Worm (Caenorhabditis elegans): ENCODE results near the gene pcca-1.
"Not testable (repeated sequence)": the region's sequence is repeated elsewhere in the genome, so short reads cannot be mapped to it uniquely, and the experiment has no call there.

The pcca-1 gene

ce11 chrX:7665401-7665800, 4.6 kb upstream of the pcca-1 start:
- no peak for TF ChIP-seq unc-62 (GFP tag; optimal IDR thresholded peaks at IDR 0.05)

ce11 chrX:7664819-7665218, 4.0 kb upstream of the pcca-1 start, which contains the start of gene dhs-29:
Gene dhs-29, minus strand, starts transcription at chrX:7664919.
- TF ChIP-seq unc-62 (GFP tag; optimal IDR thresholded peaks at IDR 0.05), result not testable (repeated sequence)

ce11 chrX:7664419-7664818, 3.6 kb upstream of the pcca-1 start:
- no peak for TF ChIP-seq unc-62 (GFP tag; optimal IDR thresholded peaks at IDR 0.05)

DNA sequence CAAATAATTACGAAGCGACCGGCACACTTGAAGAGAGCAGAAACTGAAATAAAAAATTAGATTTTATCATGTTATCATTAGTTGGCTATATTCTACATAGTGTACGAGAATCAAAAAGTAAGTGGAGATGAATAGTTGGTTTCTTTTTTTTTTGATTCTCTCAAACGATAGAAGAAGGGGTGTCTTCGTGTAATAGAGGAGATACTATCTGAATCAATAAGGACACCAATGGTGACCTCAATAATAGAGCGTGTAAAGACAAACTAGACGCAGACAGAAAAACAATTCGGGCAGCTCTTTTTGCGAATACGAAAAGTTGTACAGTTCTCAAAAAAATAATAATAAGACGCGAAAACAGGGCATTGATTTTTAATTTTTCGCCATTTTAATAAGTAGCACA, 1.7 kb upstream of the pcca-1 start:
- TF ChIP-seq unc-62 (GFP tag; optimal IDR thresholded peaks at IDR 0.05), result no peak

DNA sequence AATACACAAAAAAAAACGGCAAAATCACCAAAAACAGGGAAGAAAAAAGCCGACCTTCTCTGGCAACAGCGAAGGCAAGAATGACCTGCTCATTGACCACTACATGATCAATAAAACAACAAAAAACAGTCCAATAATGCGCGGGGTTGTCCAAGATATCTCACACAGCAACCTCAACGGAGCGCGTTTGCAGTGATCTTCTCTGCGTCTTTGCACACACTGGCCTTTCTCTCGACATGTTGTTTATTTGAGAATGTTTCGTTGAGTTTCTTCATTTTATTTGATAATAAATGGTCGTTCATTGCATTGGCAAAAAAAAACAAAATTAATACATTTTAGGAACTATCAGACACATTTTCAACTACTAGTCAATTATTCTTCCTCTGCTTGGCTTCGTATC, 842 bp upstream of the pcca-1 start:
- no peak for TF ChIP-seq unc-62 (GFP tag; optimal IDR thresholded peaks at IDR 0.05)

ce11 chrX:7659591-7660433, 974 bp downstream of the pcca-1 start:
- TF ChIP-seq unc-62 (GFP tag; optimal IDR thresholded peaks at IDR 0.05), result no peak

- no peak for TF ChIP-seq unc-62 (GFP tag; optimal IDR thresholded peaks at IDR 0.05)
Observed at ce11 chrX:7656875-7657274, 3.9 kb downstream of the pcca-1 start, which contains the start of gene F27D9.12. Gene F27D9.12, minus strand, starts transcription at chrX:7656975.

DNA sequence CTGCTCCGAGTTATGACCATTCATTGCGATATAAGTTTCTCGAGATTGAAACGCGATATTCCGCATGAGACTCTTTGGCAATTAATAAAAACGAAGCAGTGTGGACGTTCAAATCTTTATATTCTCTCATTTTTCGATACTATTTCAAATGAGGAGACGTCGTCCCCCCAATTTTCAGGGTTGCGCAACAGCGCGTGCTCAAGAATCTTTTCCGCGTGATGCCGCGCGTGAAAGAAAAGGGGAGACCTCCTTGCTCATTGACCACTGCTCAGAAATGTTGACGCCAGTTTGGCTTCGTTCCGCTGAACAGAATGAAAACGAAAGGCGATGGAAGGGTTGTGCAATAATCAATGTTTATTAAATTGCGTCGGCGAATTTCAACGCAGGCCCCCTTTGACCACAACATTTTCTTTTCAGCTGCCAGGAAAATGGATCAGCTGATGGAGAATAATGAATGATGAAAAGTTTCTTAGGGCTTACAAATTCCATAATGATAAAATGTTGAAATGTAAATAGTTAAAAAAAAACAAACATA, 5.2 kb downstream of the pcca-1 start:
- no peak for TF ChIP-seq unc-62 (GFP tag; optimal IDR thresholded peaks at IDR 0.05)

- TF ChIP-seq unc-62 (GFP tag; optimal IDR thresholded peaks at IDR 0.05), result no peak
Observed at ce11 chrX:7653708-7654390, 6.9 kb downstream of the pcca-1 start.

- no peak for TF ChIP-seq unc-62 (GFP tag; optimal IDR thresholded peaks at IDR 0.05)
Observed at ce11 chrX:7652308-7652707, 8.5 kb downstream of the pcca-1 start.

- no peak for TF ChIP-seq unc-62 (GFP tag; optimal IDR thresholded peaks at IDR 0.05)
Observed at ce11 chrX:7651219-7651958, 9.4 kb downstream of the pcca-1 start.

- TF ChIP-seq unc-62 (GFP tag; optimal IDR thresholded peaks at IDR 0.05), result no peak
Observed at ce11 chrX:7645313-7645712, 15.5 kb downstream of the pcca-1 start, which contains the start of gene F26A10.2. Gene F26A10.2, minus strand, starts transcription at chrX:7645413.

- no peak for TF ChIP-seq unc-62 (GFP tag; optimal IDR thresholded peaks at IDR 0.05)
Observed at ce11 chrX:7640811-7641210, 20.0 kb downstream of the pcca-1 start.

DNA sequence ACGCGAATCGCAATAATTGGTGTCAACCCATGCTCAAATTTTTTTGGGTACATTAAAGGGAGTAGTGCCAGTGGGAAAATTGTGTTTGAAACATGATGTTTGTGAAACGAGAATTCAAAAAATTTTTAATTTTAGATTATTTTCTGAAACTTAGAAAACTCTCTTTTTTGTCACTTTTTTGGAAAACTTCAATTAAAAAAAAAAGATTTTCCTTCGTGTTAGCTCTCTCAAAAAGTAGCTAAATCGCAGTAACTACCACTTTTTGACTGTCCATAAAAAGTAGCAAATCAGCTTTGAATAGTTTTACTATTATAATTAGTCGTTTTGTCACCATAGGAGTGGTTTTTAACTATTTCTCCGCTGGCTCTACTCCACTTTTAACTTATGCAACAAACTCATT, 20.4 kb downstream of the pcca-1 start:
- no peak for TF ChIP-seq unc-62 (GFP tag; optimal IDR thresholded peaks at IDR 0.05)

DNA sequence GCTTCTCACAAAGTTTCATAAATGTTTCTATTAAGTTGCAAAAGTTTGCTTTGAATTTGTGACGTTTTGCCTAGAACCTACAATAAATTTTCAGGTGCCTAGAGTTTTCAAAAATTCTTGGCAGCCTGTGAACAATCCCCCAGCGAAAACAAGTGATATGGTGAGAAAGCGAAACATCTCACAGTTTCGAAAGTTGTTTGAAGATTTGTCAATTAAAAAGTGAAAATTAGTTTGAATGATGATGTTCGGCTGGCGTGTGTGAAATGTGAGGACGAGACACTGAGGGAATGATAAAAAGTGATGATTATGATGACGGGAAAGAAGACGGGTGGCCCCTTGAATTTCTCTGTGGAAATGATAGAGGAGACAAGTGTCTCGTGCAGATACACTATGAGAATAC, 22.0 kb downstream of the pcca-1 start:
- TF ChIP-seq unc-62 (GFP tag; optimal IDR thresholded peaks at IDR 0.05), result no peak

- TF ChIP-seq unc-62 (GFP tag; optimal IDR thresholded peaks at IDR 0.05), result no peak
Observed at ce11 chrX:7636037-7636436, 24.7 kb downstream of the pcca-1 start.
